Worm (Caenorhabditis elegans): ENCODE results near the gene srg-37.

- TF ChIP-seq elt-1 (tag; optimal IDR thresholded peaks at IDR 0.05) = no peak
- TF ChIP-seq peb-1 (tag; optimal IDR thresholded peaks at IDR 0.05) = no peak
- no peak for TF ChIP-seq nhr-77 (tag; optimal IDR thresholded peaks at IDR 0.05)
- TF ChIP-seq nhr-6 (tag; optimal IDR thresholded peaks at IDR 0.05) = no peak
- no peak for TF ChIP-seq mbf-1 (tag; optimal IDR thresholded peaks at IDR 0.05)
- no peak for TF ChIP-seq lsy-2 (tag; optimal IDR thresholded peaks at IDR 0.05)
- no peak for TF ChIP-seq lin-39 (tag; optimal IDR thresholded peaks at IDR 0.05)
- no peak for TF ChIP-seq lin-13 (GFP tag; optimal IDR thresholded peaks at IDR 0.05)
- no peak for TF ChIP-seq unc-62 (GFP tag; optimal IDR thresholded peaks at IDR 0.05)
- TF ChIP-seq unc-39 (tag; optimal IDR thresholded peaks at IDR 0.05) = no peak
- TF ChIP-seq ceh-82 (tag; optimal IDR thresholded peaks at IDR 0.05) = no peak
These were observed at the start of gene srg-37 for ce11 chrX:14234932-14235331.

All from whole organism, L2 larva.